Comparison of ENCODE assay signal across 4 fruit fly cellular contexts in the genomic region with DNA sequence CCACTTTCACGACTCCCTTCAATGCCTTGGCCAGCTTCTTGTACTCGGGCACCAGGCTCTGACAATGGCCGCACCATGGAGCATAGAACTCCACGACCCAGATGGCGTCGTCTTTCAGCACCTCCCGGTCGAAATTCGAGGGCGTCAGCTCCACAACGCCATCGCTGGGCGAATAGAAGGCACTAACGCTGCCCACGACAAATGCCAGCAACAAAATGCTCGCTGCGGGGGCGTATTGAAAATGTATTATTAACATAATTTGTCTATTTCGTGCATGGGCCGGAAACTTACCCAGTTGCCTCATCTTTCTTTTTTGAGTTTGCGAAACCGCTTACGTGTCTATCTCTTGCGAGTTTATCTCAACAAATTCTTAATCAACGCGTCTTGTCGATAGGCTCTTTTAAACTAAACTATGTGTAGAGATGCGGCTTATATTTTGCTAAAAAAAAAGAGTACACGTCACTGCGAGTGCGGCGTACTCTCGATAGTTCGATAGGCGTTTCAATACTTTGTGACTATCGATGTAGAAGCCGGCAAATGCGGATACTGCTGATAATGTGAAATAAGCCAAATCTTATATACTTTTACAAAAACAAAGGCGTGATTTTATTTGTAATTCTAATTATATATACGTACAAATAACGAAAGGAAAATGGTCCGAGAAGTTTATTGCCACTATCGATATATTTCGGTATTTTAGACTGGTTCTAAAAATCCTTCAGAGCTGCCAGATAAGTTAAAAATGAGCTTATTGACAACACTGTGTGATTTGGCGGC.
TF ChIP-seq lines count a peak whose summit lies in the region.

A gene (minus strand): TSS at position 487 of the 777 bp plus-strand sequence.

- TF ChIP-seq CTCF in whole organism, embryonic (GFP tag; optimal IDR thresholded peaks at IDR 0.05; lab: Kevin White, UChicago): peak; percentile 5

TF ChIP-seq in whole organism, adult, 20 proteins besides CTCF, POLR2A, EP300 and RAD21:
- TF ChIP-seq CG14711 (tag; optimal IDR thresholded peaks at IDR 0.05; lab: Kevin White, UChicago): peak; percentile 86
- no peak for TF ChIP-seq cic (GFP tag; optimal IDR thresholded peaks at IDR 0.05; lab: Kevin White, UChicago)
- no peak for TF ChIP-seq CG12768 (GFP tag; optimal IDR thresholded peaks at IDR 0.05; lab: Kevin White, UChicago)
- TF ChIP-seq bab1 (GFP tag; optimal IDR thresholded peaks at IDR 0.05; lab: Kevin White, UChicago): peak; percentile 42
- TF ChIP-seq kay (GFP tag; lab: Kevin White, UChicago; ENCODE audit: borderline replicate concordance): peak; percentile 10
- TF ChIP-seq tj (GFP tag; optimal IDR thresholded peaks at IDR 0.05; lab: Kevin White, UChicago): peak; percentile 69
- TF ChIP-seq Clk (GFP tag; optimal IDR thresholded peaks at IDR 0.05; lab: Kevin White, UChicago): no peak
- TF ChIP-seq CG11617 (GFP tag; optimal IDR thresholded peaks at IDR 0.05; lab: Kevin White, UChicago): no peak

TF ChIP-seq in whole organism, embryonic, 481 proteins besides CTCF, POLR2A, EP300 and RAD21 (continues in another document):
- TF ChIP-seq CG9876 (GFP tag; optimal IDR thresholded peaks at IDR 0.05; lab: Kevin White, UChicago) (no peak), CG15514 (GFP tag; optimal IDR thresholded peaks at IDR 0.05; lab: Kevin White, UChicago) (peak; percentile 37), Pdp1 (GFP tag; optimal IDR thresholded peaks at IDR 0.05; lab: Kevin White, UChicago) (peak in 1 of 2 experiments; percentile 25), eve (GFP tag; optimal IDR thresholded peaks at IDR 0.05; lab: Kevin White, UChicago) (peak in 1 of 2 experiments; percentile 70), CG8924 (tag; optimal IDR thresholded peaks at IDR 0.05; lab: Kevin White, UChicago) (peak; percentile 54), CG6791 (GFP tag; IDR thresholded peaks at IDR 0.05; lab: Robert Waterston, UW; ENCODE audit: partially characterized antibody) (peak; percentile 89), knrl (GFP tag; IDR thresholded peaks at IDR 0.05; lab: Robert Waterston, UW; ENCODE audit: partially characterized antibody) (peak; percentile 93), Hr39 (optimal IDR thresholded peaks at IDR 0.05; lab: Kevin White, UChicago) (no peak), CG2712 (tag; optimal IDR thresholded peaks at IDR 0.05; lab: Kevin White, UChicago) (peak; percentile 5), CG10267 (tag; optimal IDR thresholded peaks at IDR 0.05; lab: Kevin White, UChicago) (peak; percentile 87), pzg (GFP tag; optimal IDR thresholded peaks at IDR 0.05; lab: Kevin White, UChicago) (peak; percentile 63), row (GFP tag; IDR thresholded peaks at IDR 0.05; lab: Robert Waterston, UW) (0 out of 3 replicates have a peak, but pooled peaks have one; percentile 26), Hr51 (GFP tag; optimal IDR thresholded peaks at IDR 0.05; lab: Kevin White, UChicago) (no peak), trem (tag; optimal IDR thresholded peaks at IDR 0.05; lab: Kevin White, UChicago) (peak; percentile 64), CG9215 (GFP tag; IDR thresholded peaks at IDR 0.05; lab: Robert Waterston, UW) (no peak), sc (optimal IDR thresholded peaks at IDR 0.05; lab: Kevin White, UChicago) (no peak), sc (GFP tag; optimal IDR thresholded peaks at IDR 0.05; lab: Kevin White, UChicago) (no peak), sens (GFP tag; lab: Kevin White, UChicago) (peak; percentile 85), E2f2 (GFP tag; IDR thresholded peaks at IDR 0.05; lab: Robert Waterston, UW) (peak; percentile 93), CG3281 (GFP tag; optimal IDR thresholded peaks at IDR 0.05; lab: Kevin White, UChicago) (no peak), amos (GFP tag; IDR thresholded peaks at IDR 0.05; lab: Robert Waterston, UW; ENCODE audit: partially characterized antibody) (peak; percentile 93), Med (GFP tag; lab: Kevin White, UChicago) (peak; percentile 71), inv (GFP tag; IDR thresholded peaks at IDR 0.05; lab: Robert Waterston, UW; ENCODE audit: partially characterized antibody) (peak; percentile 89), CG12299 (tag; optimal IDR thresholded peaks at IDR 0.05; lab: Kevin White, UChicago) (peak; percentile 8)

TF ChIP-seq in whole organism, prepupa, 60 proteins besides CTCF, POLR2A, EP300 and RAD21:
- TF ChIP-seq Eip78C (GFP tag; lab: Kevin White, UChicago): peak; percentile 19
- peak; percentile 38 for TF ChIP-seq CG6854 (GFP tag; optimal IDR thresholded peaks at IDR 0.05; lab: Kevin White, UChicago)
- no peak for TF ChIP-seq cyc (GFP tag; optimal IDR thresholded peaks at IDR 0.05; lab: Kevin White, UChicago)
- TF ChIP-seq CG6792 (GFP tag; optimal IDR thresholded peaks at IDR 0.05; lab: Kevin White, UChicago): no peak
- TF ChIP-seq CG1621 (tag; optimal IDR thresholded peaks at IDR 0.05; lab: Kevin White, UChicago): peak; percentile 3
- TF ChIP-seq topi (GFP tag; optimal IDR thresholded peaks at IDR 0.05; lab: Kevin White, UChicago): peak; percentile 2
- peak; percentile 16 for TF ChIP-seq vri (GFP tag; optimal IDR thresholded peaks at IDR 0.05; lab: Kevin White, UChicago)
- peak; percentile 21 for TF ChIP-seq lz (GFP tag; optimal IDR thresholded peaks at IDR 0.05; lab: Kevin White, UChicago)

TF ChIP-seq in whole organism, wandering third instar larva, 38 proteins besides CTCF, POLR2A, EP300 and RAD21:
- no peak for TF ChIP-seq Mio (GFP tag; optimal IDR thresholded peaks at IDR 0.05; lab: Kevin White, UChicago)
- TF ChIP-seq Rel (GFP tag; optimal IDR thresholded peaks at IDR 0.05; lab: Kevin White, UChicago): no peak
- TF ChIP-seq Rel (tag; optimal IDR thresholded peaks at IDR 0.05; lab: Kevin White, UChicago): peak; percentile 4
- peak; percentile 18 for TF ChIP-seq h (GFP tag; optimal IDR thresholded peaks at IDR 0.05; lab: Kevin White, UChicago)
- no peak for TF ChIP-seq rgr (GFP tag; optimal IDR thresholded peaks at IDR 0.05; lab: Kevin White, UChicago)
- peak; percentile 20 for TF ChIP-seq Jra (GFP tag; optimal IDR thresholded peaks at IDR 0.05; lab: Kevin White, UChicago)
- TF ChIP-seq Hr78 (GFP tag; optimal IDR thresholded peaks at IDR 0.05; lab: Kevin White, UChicago): no peak
- TF ChIP-seq brk (GFP tag; optimal IDR thresholded peaks at IDR 0.05; lab: Kevin White, UChicago): peak; percentile 50
- TF ChIP-seq Hnf4 (GFP tag; optimal IDR thresholded peaks at IDR 0.05; lab: Kevin White, UChicago): peak; percentile 20
- TF ChIP-seq Myc (optimal IDR thresholded peaks at IDR 0.05; lab: Kevin White, UChicago): peak; percentile 61
- TF ChIP-seq lola (GFP tag; optimal IDR thresholded peaks at IDR 0.05; lab: Kevin White, UChicago): no peak
- no peak for TF ChIP-seq GATAd (GFP tag; optimal IDR thresholded peaks at IDR 0.05; lab: Kevin White, UChicago)
- TF ChIP-seq Dif (GFP tag; optimal IDR thresholded peaks at IDR 0.05; lab: Kevin White, UChicago; ENCODE audit: partially characterized antibody): no peak
- peak; percentile 79 for TF ChIP-seq CrebA (GFP tag; optimal IDR thresholded peaks at IDR 0.05; lab: Kevin White, UChicago; ENCODE audit: borderline replicate concordance)
- no peak for TF ChIP-seq woc (GFP tag; optimal IDR thresholded peaks at IDR 0.05; lab: Kevin White, UChicago)
